Worm (Caenorhabditis elegans) whole organism, L4/young adult: ENCODE measurements around the gene marb-1.

Experiments
- W03F9.2 ChIP-seq: fragments of 150-350 bp; optimal IDR thresholded peaks from 2 replicates; lab custom pipeline; 2014; ENCODE audit warnings: missing biosample characterization, missing genetic modification characterization
- dao-5 ChIP-seq: sonication (generic microtip); optimal IDR thresholded peaks from 2 replicates; lab custom pipeline; 2016; ENCODE audit warnings: missing genotype, missing genetic modification characterization, moderate library complexity, missing compliant biosample characterization
- him-1 ChIP-seq: sonication (generic microtip); optimal IDR thresholded peaks from 2 replicates; lab custom pipeline; 2016; ENCODE audit warnings: missing genotype, missing genetic modification reagents, missing genetic modification characterization, missing compliant biosample characterization

The marb-1 gene

ce11 chrIV:12165432-12166078 is 43.3 kb downstream of the marb-1 start:
- no peak for TF ChIP-seq him-1 (tag; lab: Kevin White, UChicago)
- TF ChIP-seq W03F9.2 (tag; lab: Kevin White, UChicago), result no peak
- TF ChIP-seq dao-5, result no peak

ce11 chrIV:12162732-12163131 is 46.1 kb downstream of the marb-1 start:
- no peak for TF ChIP-seq W03F9.2 (tag; lab: Kevin White, UChicago)
- TF ChIP-seq him-1 (tag; lab: Kevin White, UChicago), result no peak

- TF ChIP-seq him-1 (tag; lab: Kevin White, UChicago) (no peak), W03F9.2 (tag; lab: Kevin White, UChicago) (no peak), dao-5 (no peak)
Observed at ce11 chrIV:12160421-12160820, 48.4 kb downstream of the marb-1 start.
